Worm (Caenorhabditis elegans) whole organism, late embryonic: ENCODE results near the gene tnt-4.

Experiments used
- F13H6.1 ChIP-seq: sonication (generic microtip); optimal IDR thresholded peaks from 2 replicates; lab custom pipeline; 2016; ENCODE audit warnings: missing genetic modification characterization, missing compliant biosample characterization
- K09A11.1 ChIP-seq: sonication (generic microtip); optimal IDR thresholded peaks from 2 replicates; lab custom pipeline; 2017; ENCODE audit warnings: antibody characterized with exemption, mild to moderate bottlenecking, missing genetic modification characterization, missing compliant biosample characterization; ENCODE audit not compliant: insufficient read depth
- Y22D7AL.16 ChIP-seq: sonication (generic microtip); optimal IDR thresholded peaks from 2 replicates; lab custom pipeline; 2016; ENCODE audit warnings: missing genetic modification characterization, missing compliant biosample characterization
- ahr-1 ChIP-seq: sonication (generic microtip); optimal IDR thresholded peaks from 2 replicates; lab custom pipeline; 2016; ENCODE audit warnings: missing genetic modification characterization, missing compliant biosample characterization
- ama-1 ChIP-seq: fragments of 150-350 bp; optimal IDR thresholded peaks from 2 replicates; lab custom pipeline; 2014
- ceh-14 ChIP-seq: sonication (generic microtip); optimal IDR thresholded peaks from 2 replicates; lab custom pipeline; 2016; ENCODE audit warnings: missing genotype, missing genetic modification characterization, missing compliant biosample characterization
- ceh-22 ChIP-seq: sonication (generic microtip); optimal IDR thresholded peaks from 2 replicates; lab custom pipeline; 2017; ENCODE audit warnings: missing biosample characterization, missing genetic modification characterization
- ceh-24 ChIP-seq: sonication (generic microtip); optimal IDR thresholded peaks from 2 replicates; lab custom pipeline; 2016; ENCODE audit warnings: mild to moderate bottlenecking, missing genetic modification characterization, missing compliant biosample characterization
- ceh-30 ChIP-seq: fragments of 150-350 bp; optimal IDR thresholded peaks from 2 replicates; lab custom pipeline; 2014; ENCODE audit warnings: missing biosample characterization, missing genetic modification characterization
- ceh-34 ChIP-seq: sonication (generic microtip); optimal IDR thresholded peaks from 2 replicates; lab custom pipeline; 2016; ENCODE audit warnings: mild to moderate bottlenecking, missing genetic modification characterization, missing compliant biosample characterization
- ceh-45 ChIP-seq: fragments of 200-800 bp; sonication (Bioruptor generic); IDR thresholded peaks from 2 replicates; pipeline ENCODE4 v1.3.6; 2022; ENCODE audit warnings: missing genetic modification reagents, missing genetic modification characterization, missing compliant biosample characterization
- ceh-48 ChIP-seq: sonication (generic microtip); optimal IDR thresholded peaks from 2 replicates; lab custom pipeline; 2016; ENCODE audit warnings: missing genetic modification characterization, inconsistent platforms, missing compliant biosample characterization
- ceh-9 ChIP-seq: sonication (generic microtip); optimal IDR thresholded peaks from 2 replicates; lab custom pipeline; 2016; ENCODE audit warnings: mild to moderate bottlenecking, missing genetic modification characterization, inconsistent platforms, missing compliant biosample characterization
- dmd-4 ChIP-seq: sonication (generic microtip); optimal IDR thresholded peaks from 2 replicates; lab custom pipeline; 2016; ENCODE audit warnings: borderline replicate concordance, missing genetic modification characterization, missing compliant biosample characterization
- elt-2 ChIP-seq: sonication (generic microtip); optimal IDR thresholded peaks from 2 replicates; lab custom pipeline; 2016; ENCODE audit warnings: missing genetic modification reagents, missing genetic modification characterization, missing compliant biosample characterization
- ets-4 ChIP-seq: sonication (generic microtip); optimal IDR thresholded peaks from 2 replicates; lab custom pipeline; 2016; ENCODE audit warnings: missing genetic modification characterization, missing compliant biosample characterization
- fax-1 ChIP-seq: sonication (generic microtip); optimal IDR thresholded peaks from 2 replicates; lab custom pipeline; 2016; ENCODE audit warnings: missing genotype, missing genetic modification characterization, missing compliant biosample characterization
- fkh-10 ChIP-seq: fragments of 150-350 bp; optimal IDR thresholded peaks from 2 replicates; lab custom pipeline; 2014; ENCODE audit warnings: missing biosample characterization, missing genetic modification reagents, missing genetic modification characterization
- gmeb-2 ChIP-seq: sonication (generic microtip); optimal IDR thresholded peaks from 2 replicates; lab custom pipeline; 2016; ENCODE audit warnings: missing genetic modification characterization, inconsistent platforms, missing compliant biosample characterization
- hlh-13 ChIP-seq: fragments of 200-800 bp; sonication (Bioruptor generic); optimal IDR thresholded peaks from 2 replicates; lab custom pipeline; 2018; ENCODE audit warnings: mild to moderate bottlenecking, missing genetic modification characterization, missing compliant biosample characterization
- hlh-6 ChIP-seq: sonication (generic microtip); optimal IDR thresholded peaks from 2 replicates; lab custom pipeline; 2016; ENCODE audit warnings: missing genotype, missing genetic modification characterization, missing compliant biosample characterization
- hlh-8 ChIP-seq: sonication (generic microtip); optimal IDR thresholded peaks from 2 replicates; lab custom pipeline; 2016; ENCODE audit warnings: missing genotype, missing genetic modification characterization, missing compliant biosample characterization
- madf-2 ChIP-seq: sonication (generic microtip); optimal IDR thresholded peaks from 2 replicates; lab custom pipeline; 2017; ENCODE audit warnings: missing genetic modification characterization, missing compliant biosample characterization
- mec-3 ChIP-seq: sonication (generic microtip); optimal IDR thresholded peaks from 2 replicates; lab custom pipeline; 2016; ENCODE audit warnings: borderline replicate concordance, missing genetic modification characterization, missing compliant biosample characterization
- nfya-1 ChIP-seq: sonication (generic microtip); optimal IDR thresholded peaks from 2 replicates; lab custom pipeline; 2017; ENCODE audit warnings: missing genetic modification characterization, mild to moderate bottlenecking, missing compliant biosample characterization, antibody characterized with exemption, moderate library complexity
- nhr-232 ChIP-seq: sonication (generic microtip); optimal IDR thresholded peaks from 2 replicates; lab custom pipeline; 2016; ENCODE audit warnings: missing genetic modification characterization, missing compliant biosample characterization
- pag-3 ChIP-seq: sonication (generic microtip); optimal IDR thresholded peaks from 2 replicates; lab custom pipeline; 2016; ENCODE audit warnings: missing compliant biosample characterization, missing genetic modification characterization, borderline replicate concordance
- pat-9 ChIP-seq: fragments of 200-800 bp; sonication (Bioruptor generic); optimal IDR thresholded peaks from 2 replicates; lab custom pipeline; 2018; ENCODE audit warnings: mild to moderate bottlenecking, missing genetic modification characterization, moderate library complexity, missing compliant biosample characterization
- pha-2 ChIP-seq: sonication (generic microtip); optimal IDR thresholded peaks from 2 replicates; lab custom pipeline; 2017; ENCODE audit warnings: mild to moderate bottlenecking, missing genetic modification characterization, missing compliant biosample characterization
- pha-4 ChIP-seq: fragments of 150-350 bp; optimal IDR thresholded peaks from 2 replicates; lab custom pipeline; 2018; ENCODE audit warnings: missing biosample characterization, missing genetic modification reagents, missing genetic modification characterization
- rnt-1 ChIP-seq: sonication (generic microtip); optimal IDR thresholded peaks from 2 replicates; lab custom pipeline; 2016; ENCODE audit warnings: missing genetic modification characterization, missing compliant biosample characterization
- sdc-2 ChIP-seq: sonication (generic microtip); optimal IDR thresholded peaks from 2 replicates; lab custom pipeline; 2016; ENCODE audit warnings: missing genotype, missing genetic modification characterization, missing compliant biosample characterization
- sox-2 ChIP-seq: fragments of 200-800 bp; sonication (Bioruptor generic); IDR thresholded peaks from 2 replicates; pipeline ENCODE4 v1.3.6; 2022; ENCODE audit warnings: missing genetic modification reagents, missing genetic modification characterization, missing compliant biosample characterization
- unc-3 ChIP-seq, 2 experiments: fragments of 200-800 bp in 1 of 2; sonication (Bioruptor generic) in 1 of 2; sonication (generic microtip) in 1 of 2; conservative IDR thresholded peaks in 1 of 2; optimal IDR thresholded peaks in 1 of 2; 2 replicates each; pipeline versions ENCODE4 v1.3.6 to Lab custom; 2016 to 2022; ENCODE audit warnings: missing compliant biosample characterization in 2 of 2, missing genetic modification characterization in 2 of 2, missing genetic modification reagents in 1 of 2
- unc-42 ChIP-seq: sonication (generic microtip); optimal IDR thresholded peaks from 2 replicates; lab custom pipeline; 2016; ENCODE audit warnings: missing genotype, missing genetic modification characterization, missing compliant biosample characterization

tnt-4 gene

DNA sequence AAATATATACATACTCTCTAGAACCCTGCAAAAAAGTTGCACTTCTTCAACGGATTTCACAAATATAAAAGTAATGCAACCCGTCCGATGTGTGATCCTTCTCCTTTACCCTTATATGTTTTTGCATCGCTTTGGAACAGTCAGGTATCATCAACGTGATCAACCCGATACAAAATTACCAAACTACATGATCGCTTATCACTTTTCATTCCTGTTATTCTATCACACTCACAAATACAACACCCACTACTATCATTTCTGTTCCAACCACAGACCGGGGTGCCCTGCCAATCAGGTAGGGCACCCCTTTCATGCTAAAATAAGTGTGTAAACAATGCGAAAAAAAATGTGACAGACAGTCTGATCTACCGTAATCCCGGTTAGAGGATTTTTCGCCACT, 25.8 kb downstream of the tnt-4 start:
- no peak for TF ChIP-seq gmeb-2 (tag; lab: Kevin White, UChicago)
- TF ChIP-seq elt-2 (tag; lab: Kevin White, UChicago), result peak; percentile 9

DNA sequence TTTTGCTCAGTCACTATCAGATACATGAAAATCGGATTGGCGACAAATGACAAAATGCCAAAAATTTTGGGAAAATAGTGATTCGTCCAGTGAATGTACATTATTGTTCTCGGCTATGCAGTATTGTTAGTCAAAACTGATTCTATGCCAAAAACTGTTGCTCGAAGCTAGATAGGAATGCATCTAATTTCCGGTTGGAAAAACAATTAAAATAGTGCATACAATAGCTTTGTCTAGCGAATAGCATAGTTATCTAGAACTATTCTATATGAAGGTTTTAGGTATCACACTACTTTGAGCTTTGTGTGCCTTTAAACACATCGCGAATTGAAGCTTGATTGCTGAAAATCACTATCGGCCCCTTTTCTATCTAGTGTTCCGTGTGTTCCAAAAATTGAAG, 27.9 kb downstream of the tnt-4 start, which contains the start of gene srj-15:
Gene srj-15, minus strand, starts transcription at position 101 of the 400 bp plus-strand sequence.
- TF ChIP-seq sox-2 (no peak), gmeb-2 (tag; lab: Kevin White, UChicago) (no peak), pha-4 (tag; lab: Kevin White, UChicago) (no peak), unc-3 (GFP tag; conservative IDR thresholded peaks at IDR 0.05; lab: Robert Waterston, UW) (no peak), unc-3 (tag; optimal IDR thresholded peaks at IDR 0.05; lab: Kevin White, UChicago) (no peak), pag-3 (tag; lab: Kevin White, UChicago) (no peak), ceh-48 (tag; lab: Kevin White, UChicago) (no peak), ets-4 (tag; lab: Kevin White, UChicago) (no peak), ceh-30 (no peak), fkh-10 (GFP tag; lab: Kevin White, UChicago) (no peak), ceh-24 (tag; lab: Kevin White, UChicago) (no peak)
- TF ChIP-seq, all 69 proteins: peak for 0

DNA sequence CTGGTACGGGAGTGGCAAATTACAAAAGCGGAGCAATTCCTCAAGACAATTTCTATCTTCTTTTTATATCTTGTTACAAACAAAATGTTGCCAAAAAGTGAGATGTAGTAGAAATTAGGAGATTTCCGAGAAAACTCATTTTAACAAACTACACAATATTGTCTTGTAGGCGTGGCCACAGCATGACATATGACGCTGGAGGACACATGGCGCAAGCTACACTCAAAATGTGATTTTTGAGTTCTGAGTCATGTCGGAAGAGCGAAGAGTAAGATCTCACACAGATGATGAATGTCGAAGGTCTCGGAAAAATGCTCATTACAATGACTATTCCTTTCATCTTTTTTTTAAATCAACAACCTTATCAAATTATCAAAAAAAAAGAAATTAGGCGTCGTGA, 31.3 kb downstream of the tnt-4 start, which contains the start of gene Y40B10B.1:
Gene Y40B10B.1, minus strand, starts transcription at position 101 of the 400 bp plus-strand sequence.
- TF ChIP-seq nhr-232, result no peak
- TF ChIP-seq ceh-24 (tag; lab: Kevin White, UChicago), result no peak
- no peak for TF ChIP-seq dmd-4 (tag; lab: Kevin White, UChicago)
- no peak for TF ChIP-seq pha-2 (tag; lab: Kevin White, UChicago)
- no peak for TF ChIP-seq hlh-13 (GFP tag; lab: Kevin White, UChicago)
- TF ChIP-seq hlh-6 (tag; lab: Kevin White, UChicago), result no peak
- no peak for TF ChIP-seq sdc-2 (tag; lab: Kevin White, UChicago)
- no peak for TF ChIP-seq ceh-22 (tag; lab: Kevin White, UChicago)
- no peak for TF ChIP-seq K09A11.1
- no peak for TF ChIP-seq ceh-45 (GFP tag; lab: Robert Waterston, UW)
- no peak for TF ChIP-seq Y22D7AL.16
- TF ChIP-seq ceh-14 (tag; lab: Kevin White, UChicago), result no peak
- TF ChIP-seq, all 69 proteins: peak for 0

DNA sequence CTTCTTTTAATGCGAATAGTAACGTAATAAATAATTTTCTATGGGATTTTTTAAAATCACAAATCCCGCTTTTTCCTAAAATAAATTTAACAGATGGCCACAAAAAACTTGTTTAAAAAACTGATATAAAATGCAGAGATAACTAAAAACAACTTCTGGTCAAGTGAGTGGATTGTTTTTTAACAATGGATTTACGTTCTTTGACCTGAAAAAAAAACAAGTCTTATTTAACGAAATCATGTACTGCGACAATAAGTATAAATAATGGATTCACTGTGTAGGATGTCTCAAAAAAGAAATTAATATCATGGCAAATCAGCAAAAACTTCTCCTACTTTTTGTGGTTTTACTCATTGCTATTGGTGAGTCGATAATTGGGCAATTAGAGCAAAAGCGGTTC, 35.6 kb downstream of the tnt-4 start, which contains the start of gene fipr-25:
Gene fipr-25, plus strand, starts transcription at position 301 of the 400 bp plus-strand sequence.
- TF ChIP-seq unc-42 (tag; lab: Kevin White, UChicago), result no peak
- TF ChIP-seq ceh-34 (tag; lab: Kevin White, UChicago), result no peak
- TF ChIP-seq mec-3, result no peak
- TF ChIP-seq F13H6.1 (tag; lab: Kevin White, UChicago), result no peak
- no peak for TF ChIP-seq fax-1 (tag; lab: Kevin White, UChicago)
- no peak for TF ChIP-seq pat-9
- TF ChIP-seq sox-2, result no peak

DNA sequence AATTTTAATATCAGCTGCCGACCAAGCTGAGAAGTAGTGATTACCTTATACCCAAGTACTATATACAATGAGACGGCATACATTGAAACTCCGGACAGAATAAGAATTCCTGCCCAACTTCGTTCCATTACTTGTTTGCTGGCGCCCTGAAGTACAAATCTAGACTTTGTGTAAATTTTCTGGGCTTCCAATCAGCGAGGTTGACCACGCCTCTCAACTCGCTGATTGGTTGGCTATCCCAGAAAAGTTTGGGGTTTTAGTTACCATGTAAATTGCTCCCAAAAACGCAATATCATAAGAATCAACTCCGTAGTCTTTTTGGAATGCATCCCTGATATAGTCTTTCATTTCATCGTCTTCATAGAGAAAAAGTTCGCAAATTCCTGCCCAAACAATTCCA, 37.5 kb downstream of the tnt-4 start:
- TF ChIP-seq ahr-1 (no peak), nfya-1 (tag; lab: Kevin White, UChicago) (peak; percentile 80)

DNA sequence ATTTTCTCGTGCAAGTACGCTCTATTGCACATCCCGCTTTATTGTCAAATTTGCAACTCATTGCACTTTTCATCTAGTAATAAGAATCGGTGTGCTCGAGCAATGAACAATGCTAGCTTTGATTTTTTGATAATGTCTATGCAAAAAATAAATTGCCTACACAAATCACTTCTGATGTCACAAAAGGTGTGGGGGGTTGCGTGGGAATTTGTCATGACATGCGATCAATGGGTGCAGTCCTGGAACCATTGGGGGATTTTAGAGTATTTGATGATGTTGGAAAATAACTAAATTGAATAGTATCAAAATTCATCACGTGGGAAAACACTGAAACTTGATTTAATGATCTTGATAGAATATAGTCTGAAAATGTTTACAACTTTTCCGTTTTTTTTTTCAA, 46.8 kb downstream of the tnt-4 start:
- no peak for TF ChIP-seq sox-2
- TF ChIP-seq rnt-1, result no peak
- TF ChIP-seq madf-2 (tag; lab: Kevin White, UChicago), result no peak
- TF ChIP-seq hlh-8 (tag; lab: Kevin White, UChicago), result no peak
- no peak for TF ChIP-seq ama-1 (lab: Kevin White, UChicago)
- no peak for TF ChIP-seq ceh-9 (tag; lab: Kevin White, UChicago)
